Worm (Caenorhabditis elegans): ENCODE measurements around the gene K06A9.2.

DNA sequence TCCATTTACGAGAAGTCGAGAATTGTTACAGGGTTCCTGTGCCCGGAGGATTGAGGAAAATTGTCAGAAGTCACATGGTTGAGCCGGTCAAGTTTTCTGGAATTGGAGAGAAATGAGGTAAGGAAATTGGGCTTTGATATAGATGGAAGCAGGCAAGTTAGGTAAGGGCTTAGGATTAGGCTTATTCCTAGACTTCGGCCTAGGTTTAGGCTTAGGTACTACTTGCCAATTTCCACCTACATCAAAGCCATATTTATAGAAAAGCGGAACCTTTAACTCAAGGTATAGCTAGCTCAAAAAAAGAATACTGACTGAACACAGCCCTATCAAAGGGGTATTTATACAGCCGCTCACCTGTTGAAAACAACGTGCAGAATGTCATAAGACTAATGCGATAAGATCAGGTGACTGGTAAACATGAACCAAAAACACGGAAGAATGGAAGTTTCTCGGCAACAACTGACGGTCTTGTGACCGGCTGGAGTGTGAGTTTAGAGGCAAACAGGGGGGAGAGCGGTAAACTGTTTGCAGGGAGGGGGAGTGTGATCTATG is 31.6 kb upstream of the K06A9.2 start:
- TF ChIP-seq pqm-1 (tag; optimal IDR thresholded peaks at IDR 0.05) (peak; percentile 95), ama-1 (optimal IDR thresholded peaks at IDR 0.05) (peak; percentile 100), unc-62 (GFP tag; optimal IDR thresholded peaks at IDR 0.05) (no peak), snpc-4 (tag; optimal IDR thresholded peaks at IDR 0.05) (no peak), nhr-25 (tag; optimal IDR thresholded peaks at IDR 0.05) (peak; percentile 83), nfya-1 (tag; optimal IDR thresholded peaks at IDR 0.05; ENCODE audit: insufficient read depth) (peak; percentile 49), fkh-10 (GFP tag; optimal IDR thresholded peaks at IDR 0.05) (no peak), nhr-77 (tag; optimal IDR thresholded peaks at IDR 0.05) (no peak), ceh-82 (tag; optimal IDR thresholded peaks at IDR 0.05) (no peak), nhr-11 (tag; optimal IDR thresholded peaks at IDR 0.05) (peak; percentile 87), nhr-237 (tag; optimal IDR thresholded peaks at IDR 0.05) (no peak), nhr-28 (tag; optimal IDR thresholded peaks at IDR 0.05) (no peak), ztf-4 (tag; optimal IDR thresholded peaks at IDR 0.05) (no peak)
